Worm (Caenorhabditis elegans): Measurements from ENCODE around the gene adss-1.
A peak's percentile ranks its signal among the peaks of the same experiment; 100 is the strongest.

The adss-1 gene

ce11 chrV:4806859-4807258, 16.4 kb downstream of the adss-1 start:
- TF ChIP-seq madf-6 (GFP tag; IDR thresholded peaks at IDR 0.05) (no peak), hmg-1.2 (GFP tag; IDR thresholded peaks at IDR 0.05) (peak; percentile 28; the same call in 1 of the 2 replicates), Y53F4B.3 (GFP tag; IDR thresholded peaks at IDR 0.05) (no peak), somi-1 (GFP tag; optimal IDR thresholded peaks at IDR 0.05) (no peak)

DNA sequence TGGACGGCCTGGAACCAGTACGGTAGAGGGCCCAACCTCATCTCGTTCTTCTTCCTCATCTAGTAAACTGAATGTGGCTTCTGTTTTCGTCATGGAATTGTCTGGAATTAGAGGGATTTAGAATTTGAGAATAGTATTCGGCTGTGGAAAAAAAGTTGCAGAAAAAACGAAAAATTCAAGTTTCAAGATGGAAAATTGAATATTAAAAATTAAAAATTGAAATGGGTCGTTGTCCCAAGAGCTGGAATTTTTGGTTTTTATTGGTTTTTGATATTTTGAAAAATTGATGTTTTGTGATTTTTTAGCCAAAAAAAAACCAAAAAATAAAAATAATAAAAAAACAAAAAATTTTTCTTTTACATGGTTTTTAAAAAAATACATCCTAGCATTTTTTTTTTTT, 17.4 kb downstream of the adss-1 start, which contains the start of gene R02F11.3:
R02F11.3 (minus strand) TSS at position 101 of the 400 bp plus-strand sequence.
- TF ChIP-seq xnd-1 (tag; optimal IDR thresholded peaks at IDR 0.05), result no peak
- TF ChIP-seq ceh-100 (GFP tag; IDR thresholded peaks at IDR 0.05), result no peak
- TF ChIP-seq hmg-20 (GFP tag; IDR thresholded peaks at IDR 0.05), result no peak
- no peak for TF ChIP-seq sdz-38 (tag; optimal IDR thresholded peaks at IDR 0.05)
- no peak for TF ChIP-seq nhr-90 (tag; optimal IDR thresholded peaks at IDR 0.05)
- TF ChIP-seq tbp1 (GFP tag; optimal IDR thresholded peaks at IDR 0.05), result no peak
- TF ChIP-seq nhr-120 (GFP tag; IDR thresholded peaks at IDR 0.05), result no peak
- no peak for TF ChIP-seq T26A5.8 (tag; optimal IDR thresholded peaks at IDR 0.05)
- TF ChIP-seq snpc-1.1 (tag; optimal IDR thresholded peaks at IDR 0.05; ENCODE audit: insufficient read depth), result no peak
- TF ChIP-seq let-526 (GFP tag; IDR thresholded peaks at IDR 0.05), result no peak
- TF ChIP-seq lin-35 (GFP tag; optimal IDR thresholded peaks at IDR 0.05), result no peak
- no peak for TF ChIP-seq repo-1 (tag; optimal IDR thresholded peaks at IDR 0.05)
- no peak for TF ChIP-seq C17E4.6 (GFP tag; IDR thresholded peaks at IDR 0.05)
- no peak for TF ChIP-seq ZK185.1 (tag; optimal IDR thresholded peaks at IDR 0.05; ENCODE audit: poor library complexity, severe bottlenecking)
- TF ChIP-seq F23B12.7 (tag; optimal IDR thresholded peaks at IDR 0.05; ENCODE audit: insufficient read depth), result no peak
- no peak for TF ChIP-seq ceh-79 (tag; optimal IDR thresholded peaks at IDR 0.05)
- no peak for TF ChIP-seq B0035.1 (tag; optimal IDR thresholded peaks at IDR 0.05)

- TF ChIP-seq ztf-25 (GFP tag; IDR thresholded peaks at IDR 0.05), result 0 out of 2 replicates have a peak, but pooled peaks have one; percentile 10
- no peak for TF ChIP-seq snpc-3.4 (tag; optimal IDR thresholded peaks at IDR 0.05)
- peak; percentile 71 for TF ChIP-seq zfh-2 (GFP tag; conservative IDR thresholded peaks at IDR 0.05)
Observed at ce11 chrV:4801943-4802342, 21.3 kb downstream of the adss-1 start.

DNA sequence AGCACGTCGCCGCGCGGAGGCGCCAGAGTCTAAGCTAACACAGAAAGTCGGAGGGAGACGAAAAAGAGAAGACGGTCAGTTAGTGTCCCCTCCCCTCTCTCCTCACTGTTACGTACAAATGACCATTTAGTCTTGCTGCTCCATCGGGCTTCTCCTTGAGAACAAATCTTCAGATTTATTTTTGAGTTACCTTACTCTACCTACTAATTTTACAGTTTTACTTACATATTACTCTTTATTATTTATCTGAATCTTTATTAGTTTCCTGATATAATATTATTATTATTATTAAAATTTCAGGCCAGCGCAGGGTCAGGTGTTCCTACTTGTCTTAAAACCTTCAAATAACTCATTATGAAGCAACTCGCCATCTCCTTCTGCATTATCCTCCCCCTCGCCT, 22.4 kb downstream of the adss-1 start, which contains the start of gene R02F11.1:
R02F11.1 (plus strand) TSS at position 301 of the 400 bp plus-strand sequence.
- TF ChIP-seq madf-6 (GFP tag; IDR thresholded peaks at IDR 0.05), result no peak
- TF ChIP-seq hsf-1 (GFP tag; IDR thresholded peaks at IDR 0.05), result 0 out of 2 replicates have a peak, but pooled peaks have one; percentile 22

ce11 chrV:4794308-4794707, 28.9 kb downstream of the adss-1 start, which contains the start of gene R02F11.2:
Gene R02F11.2 (plus strand): TSS chrV:4794599.
- TF ChIP-seq F52B5.7 (tag; optimal IDR thresholded peaks at IDR 0.05) (no peak), ekl-4 (GFP tag; IDR thresholded peaks at IDR 0.05) (no peak), lin-40 (tag; optimal IDR thresholded peaks at IDR 0.05) (no peak), F37B4.10 (GFP tag; IDR thresholded peaks at IDR 0.05) (no peak), nfya-1 (tag; optimal IDR thresholded peaks at IDR 0.05; ENCODE audit: borderline replicate concordance, insufficient read depth) (no peak), attf-5 (GFP tag; optimal IDR thresholded peaks at IDR 0.05) (no peak), xnd-1 (tag; optimal IDR thresholded peaks at IDR 0.05) (no peak), B0261.1 (tag; optimal IDR thresholded peaks at IDR 0.05) (no peak), ztf-28 (GFP tag; IDR thresholded peaks at IDR 0.05) (no peak), F22D6.2 (tag; optimal IDR thresholded peaks at IDR 0.05) (no peak), Y53F4B.3 (GFP tag; IDR thresholded peaks at IDR 0.05) (no peak), Y53G8AR.9 (GFP tag; conservative IDR thresholded peaks at IDR 0.05) (no peak), hlh-26 (GFP tag; conservative IDR thresholded peaks at IDR 0.05) (no peak), hrde-1 (tag; optimal IDR thresholded peaks at IDR 0.05; ENCODE audit: borderline replicate concordance) (no peak)
